Fruit fly (Drosophila melanogaster) whole organism, embryonic: Measurements from ENCODE around the gene mia.

ENCODE experiments used
- CG10431 ChIP-seq: fragments of 200-800 bp; sonication (Bioruptor generic); optimal IDR thresholded peaks from 3 replicates; lab custom pipeline; 2018; ENCODE audit warnings: missing biosample characterization, mild to moderate bottlenecking, missing genetic modification characterization
- CG11560 ChIP-seq: fragments of 200-800 bp; sonication (Bioruptor generic); IDR thresholded peaks from 3 replicates; pipeline ENCODE4 v1.3.6; 2022; ENCODE audit warnings: missing biosample characterization, missing genetic modification characterization
- CG11696 ChIP-seq: fragments of 200-800 bp; sonication (Bioruptor generic); IDR thresholded peaks from 2 replicates; pipeline ENCODE4 v1.3.6; 2022; ENCODE audit warnings: missing biosample characterization, missing genetic modification characterization
- CG12659 ChIP-seq: fragments of 200-800 bp; sonication (Bioruptor generic); optimal IDR thresholded peaks from 3 replicates; lab custom pipeline; 2017; ENCODE audit warnings: mild to moderate bottlenecking, missing biosample characterization, missing genetic modification reagents, missing genetic modification characterization
- CG13296 ChIP-seq: fragments of 200-800 bp; sonication (Bioruptor generic); optimal IDR thresholded peaks from 3 replicates; lab custom pipeline; 2018; ENCODE audit warnings: missing biosample characterization, mild to moderate bottlenecking, missing genetic modification characterization
- CG13894 ChIP-seq: fragments of 200-800 bp; sonication (Bioruptor generic); optimal IDR thresholded peaks from 3 replicates; lab custom pipeline; 2018; ENCODE audit warnings: missing biosample characterization, mild to moderate bottlenecking, missing genetic modification characterization, moderate library complexity
- CG17829 ChIP-seq: fragments of 200-800 bp; optimal IDR thresholded peaks from 2 replicates; lab custom pipeline; 2019; ENCODE audit warnings: missing biosample characterization, mild to moderate bottlenecking, missing genetic modification characterization, moderate library complexity
- CG18599 ChIP-seq: fragments of 200-800 bp; sonication (Bioruptor generic); optimal IDR thresholded peaks from 3 replicates; lab custom pipeline; 2017; ENCODE audit warnings: missing biosample characterization, missing genetic modification characterization, mild to moderate bottlenecking, moderate library complexity, missing genetic modification reagents
- CG3847 ChIP-seq: fragments of 200-800 bp; sonication (Bioruptor generic); IDR thresholded peaks from 2 replicates; pipeline ENCODE4 v1.3.6; 2022; ENCODE audit warnings: missing biosample characterization, missing genetic modification characterization
- CG4707 ChIP-seq: fragments of 200-800 bp; sonication (Bioruptor generic); optimal IDR thresholded peaks from 2 replicates; lab custom pipeline; 2018; ENCODE audit warnings: missing biosample characterization, mild to moderate bottlenecking, missing genetic modification characterization, moderate library complexity
- CG7987 ChIP-seq: fragments of 200-800 bp; sonication (Bioruptor generic); optimal IDR thresholded peaks from 2 replicates; lab custom pipeline; 2018; ENCODE audit warnings: missing biosample characterization, mild to moderate bottlenecking, missing genetic modification characterization, moderate library complexity
- CHES-1-like ChIP-seq: fragments of 200-800 bp; sonication (Bioruptor generic); optimal IDR thresholded peaks from 2 replicates; lab custom pipeline; 2016; ENCODE audit warnings: missing biosample characterization, missing genetic modification characterization
- D ChIP-seq, 2 experiments: fragments of 200-800 bp in 1 of 2; fragments of >200 bp in 1 of 2; sonication (Bioruptor generic) in 1 of 2; optimal IDR thresholded peaks; 2 replicates in 1 of 2; 3 replicates in 1 of 2; lab custom pipeline; 2017; ENCODE audit warnings: mild to moderate bottlenecking in 1 of 2, missing biosample characterization in 1 of 2, missing genetic modification characterization in 1 of 2, missing genetic modification reagents in 1 of 2
- D19B ChIP-seq: fragments of 200-800 bp; sonication (Bioruptor generic); optimal IDR thresholded peaks from 2 replicates; lab custom pipeline; 2017; ENCODE audit warnings: missing biosample characterization, mild to moderate bottlenecking, missing genetic modification characterization
- Fer3 ChIP-seq: fragments of 200-800 bp; sonication (Bioruptor generic); optimal IDR thresholded peaks from 2 replicates; lab custom pipeline; 2018; ENCODE audit warnings: missing biosample characterization, mild to moderate bottlenecking, missing genetic modification characterization, moderate library complexity
- HLHmδ ChIP-seq: fragments of 200-800 bp; sonication (Bioruptor generic); optimal IDR thresholded peaks from 2 replicates; lab custom pipeline; 2018; ENCODE audit warnings: missing biosample characterization, mild to moderate bottlenecking, missing genetic modification characterization, moderate library complexity
- HmgZ ChIP-seq: fragments of 200-800 bp; sonication (Bioruptor generic); optimal IDR thresholded peaks from 2 replicates; lab custom pipeline; 2018; ENCODE audit warnings: missing biosample characterization, mild to moderate bottlenecking, missing genetic modification characterization
- Hr78 ChIP-seq, 2 experiments: fragments of 200-800 bp in 1 of 2; fragments of >200 bp in 1 of 2; sonication (Bioruptor generic) in 1 of 2; optimal IDR thresholded peaks; 2 replicates each; lab custom pipeline; 2017 to 2019; ENCODE audit warnings: missing biosample characterization in 2 of 2, missing genetic modification characterization in 2 of 2, mild to moderate bottlenecking in 1 of 2, moderate library complexity in 1 of 2
- MESR4 ChIP-seq: fragments of 200-800 bp; sonication (Bioruptor generic); optimal IDR thresholded peaks from 2 replicates; lab custom pipeline; 2018; ENCODE audit warnings: missing biosample characterization, mild to moderate bottlenecking, missing genetic modification characterization, moderate library complexity
- MTF-1 ChIP-seq: fragments of 200-800 bp; sonication (Bioruptor generic); optimal IDR thresholded peaks from 2 replicates; lab custom pipeline; 2018; ENCODE audit warnings: missing biosample characterization, mild to moderate bottlenecking, missing genetic modification characterization, borderline replicate concordance
- Med ChIP-seq: fragments of 200-800 bp; sonication (Bioruptor generic); peaks from one replicate; lab custom pipeline; 2016; ENCODE audit warnings: missing biosample characterization, missing genetic modification characterization, mild to moderate bottlenecking, inconsistent platforms, moderate library complexity
- Myb ChIP-seq: fragments of 200-800 bp; sonication (Bioruptor generic); optimal IDR thresholded peaks from 2 replicates; lab custom pipeline; 2016; ENCODE audit warnings: missing biosample characterization, missing genetic modification characterization
- Nf-YB ChIP-seq: fragments of 200-800 bp; sonication (Bioruptor generic); optimal IDR thresholded peaks from 3 replicates; lab custom pipeline; 2019; ENCODE audit warnings: missing biosample characterization, mild to moderate bottlenecking, missing genetic modification characterization, moderate library complexity
- Nf-YC ChIP-seq: fragments of 200-800 bp; optimal IDR thresholded peaks from 3 replicates; lab custom pipeline; 2019; ENCODE audit warnings: missing biosample characterization, mild to moderate bottlenecking, missing genetic modification characterization, moderate library complexity
- NfI ChIP-seq: fragments of 200-800 bp; sonication (Bioruptor generic); optimal IDR thresholded peaks from 3 replicates; lab custom pipeline; 2018; ENCODE audit warnings: missing biosample characterization, mild to moderate bottlenecking, missing genetic modification characterization, moderate library complexity
- Optix ChIP-seq: fragments of 200-800 bp; sonication (Bioruptor generic); IDR thresholded peaks from 3 replicates; pipeline ENCODE4 v1.3.6; 2022; ENCODE audit warnings: missing biosample characterization, missing genetic modification characterization
- Stat92E ChIP-seq, 3 experiments: fragments of >200 bp in 2 of 3; fragments of 200-800 bp in 1 of 3; sonication (Bioruptor generic) in 1 of 3; optimal IDR thresholded peaks; 2 replicates each; lab custom pipeline; 2017 to 2019; ENCODE audit warnings: missing biosample characterization in 3 of 3, missing genetic modification characterization in 3 of 3, mild to moderate bottlenecking in 1 of 3, moderate library complexity in 1 of 3
- Tbp ChIP-seq: fragments of >200 bp; optimal IDR thresholded peaks from 2 replicates; lab custom pipeline; 2018; ENCODE audit warnings: missing biosample characterization, missing genetic modification characterization
- Xbp1 ChIP-seq: fragments of 200-800 bp; sonication (Bioruptor generic); optimal IDR thresholded peaks from 3 replicates; lab custom pipeline; 2016; ENCODE audit warnings: missing biosample characterization, mild to moderate bottlenecking, missing genetic modification characterization
- bbx ChIP-seq: fragments of 200-800 bp; sonication (Bioruptor generic); IDR thresholded peaks from 2 replicates; pipeline ENCODE4 v1.3.6; 2022; ENCODE audit warnings: missing biosample characterization, missing genetic modification characterization; ENCODE audit not compliant: partially characterized antibody
- bigmax ChIP-seq: fragments of 200-800 bp; sonication (Bioruptor generic); optimal IDR thresholded peaks from 2 replicates; lab custom pipeline; 2018; ENCODE audit warnings: missing biosample characterization, mild to moderate bottlenecking, missing genetic modification characterization
- cg ChIP-seq: fragments of 200-800 bp; sonication (Bioruptor generic); optimal IDR thresholded peaks from 3 replicates; lab custom pipeline; 2019; ENCODE audit warnings: missing biosample characterization, mild to moderate bottlenecking, missing genetic modification characterization, moderate library complexity
- corto ChIP-seq: fragments of 200-800 bp; sonication (Bioruptor generic); optimal IDR thresholded peaks from 2 replicates; lab custom pipeline; 2016; ENCODE audit warnings: missing biosample characterization, mild to moderate bottlenecking, missing genetic modification characterization, moderate library complexity
- crol ChIP-seq: fragments of 200-800 bp; sonication (Bioruptor generic); IDR thresholded peaks from 2 replicates; pipeline ENCODE4 v1.3.6; 2022; ENCODE audit warnings: missing biosample characterization, missing genetic modification characterization
- cwo ChIP-seq: fragments of 200-800 bp; sonication (Bioruptor generic); optimal IDR thresholded peaks from 3 replicates; lab custom pipeline; 2017; ENCODE audit warnings: missing biosample characterization, missing genetic modification characterization, mild to moderate bottlenecking, moderate library complexity, missing genetic modification reagents
- fd3F ChIP-seq: fragments of 200-800 bp; sonication (Bioruptor generic); optimal IDR thresholded peaks from 2 replicates; lab custom pipeline; 2018; ENCODE audit warnings: missing biosample characterization, mild to moderate bottlenecking, missing genetic modification characterization, moderate library complexity
- fru ChIP-seq: fragments of >200 bp; optimal IDR thresholded peaks from 2 replicates; lab custom pipeline; 2017
- ftz-f1 ChIP-seq: fragments of 200-800 bp; sonication (Bioruptor generic); optimal IDR thresholded peaks from 2 replicates; lab custom pipeline; 2016; ENCODE audit warnings: missing biosample characterization, missing genetic modification characterization
- ham ChIP-seq: fragments of 200-800 bp; sonication (Bioruptor generic); IDR thresholded peaks from 2 replicates; pipeline ENCODE4 v1.3.6; 2022; ENCODE audit warnings: missing biosample characterization, missing genetic modification characterization
- jumu ChIP-seq: fragments of 200-800 bp; sonication (Bioruptor generic); optimal IDR thresholded peaks from 3 replicates; lab custom pipeline; 2016; ENCODE audit warnings: missing biosample characterization, missing genetic modification characterization
- lilli ChIP-seq: fragments of 200-800 bp; sonication (Bioruptor generic); optimal IDR thresholded peaks from 3 replicates; lab custom pipeline; 2016; ENCODE audit warnings: missing biosample characterization, missing genetic modification characterization
- nerfin-1 ChIP-seq: fragments of 200-800 bp; sonication (Bioruptor generic); optimal IDR thresholded peaks from 3 replicates; lab custom pipeline; 2019; ENCODE audit warnings: missing biosample characterization, mild to moderate bottlenecking, missing genetic modification characterization, moderate library complexity
- odd ChIP-seq: fragments of 200-800 bp; sonication (Bioruptor generic); optimal IDR thresholded peaks from 2 replicates; lab custom pipeline; 2017; ENCODE audit warnings: missing biosample characterization, mild to moderate bottlenecking, missing genetic modification characterization
- pb ChIP-seq: fragments of 200-800 bp; sonication (Bioruptor generic); optimal IDR thresholded peaks from 3 replicates; lab custom pipeline; 2016; ENCODE audit warnings: missing biosample characterization, missing genetic modification characterization
- phol ChIP-seq: fragments of 200-800 bp; sonication (Bioruptor generic); optimal IDR thresholded peaks from 3 replicates; lab custom pipeline; 2018; ENCODE audit warnings: missing biosample characterization, mild to moderate bottlenecking, missing genetic modification characterization, moderate library complexity
- sqz ChIP-seq: fragments of 200-800 bp; sonication (Bioruptor generic); optimal IDR thresholded peaks from 3 replicates; lab custom pipeline; 2018; ENCODE audit warnings: missing biosample characterization, mild to moderate bottlenecking, missing genetic modification characterization
- twi ChIP-seq: fragments of 200-800 bp; optimal IDR thresholded peaks from 2 replicates; lab custom pipeline; 2019; ENCODE audit warnings: missing biosample characterization, mild to moderate bottlenecking, missing genetic modification characterization, moderate library complexity
- vvl ChIP-seq: fragments of 200-800 bp; sonication (Bioruptor generic); IDR thresholded peaks from 2 replicates; pipeline ENCODE4 v1.3.6; 2022; ENCODE audit warnings: missing biosample characterization, missing genetic modification characterization

mia gene

DNA sequence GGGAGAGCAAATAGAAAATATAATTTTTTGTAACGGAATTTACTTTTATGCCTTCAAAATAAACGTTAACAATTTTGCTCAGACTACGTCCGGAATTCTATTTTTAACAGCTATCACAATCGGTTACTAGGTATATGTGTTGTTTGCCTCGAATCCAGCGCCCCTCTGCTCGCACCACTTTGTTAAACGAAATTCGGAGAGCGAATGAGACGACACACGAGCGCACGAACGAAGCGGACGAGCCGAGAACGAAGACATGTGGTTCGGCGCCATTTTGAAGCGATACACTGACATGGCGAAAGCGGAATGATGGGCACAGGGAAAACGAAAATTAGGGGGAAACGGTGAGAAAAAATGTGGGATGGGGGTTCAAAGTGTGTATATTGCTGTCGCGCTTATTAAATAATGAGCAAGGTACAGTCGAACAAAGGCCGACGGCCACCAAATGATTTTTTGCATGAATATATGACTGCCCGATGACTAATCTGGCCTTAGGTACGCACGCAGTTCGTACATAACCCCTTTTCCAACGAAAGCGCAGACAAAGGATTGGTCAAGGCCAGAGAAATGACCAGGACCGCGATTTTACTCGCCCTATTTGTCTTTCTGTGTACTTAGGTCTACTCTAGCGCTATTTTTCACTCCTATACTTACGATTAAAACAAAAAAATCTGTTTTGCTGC is 49.5 kb upstream of the mia start (continued):
- peak; percentile 21 for TF ChIP-seq odd (GFP tag; lab: Kevin White, UChicago)
- peak; percentile 1 for TF ChIP-seq Xbp1
- peak in 1 of 3 experiments; percentile 17 for TF ChIP-seq Stat92E (GFP tag; optimal IDR thresholded peaks at IDR 0.05; lab: Kevin White, UChicago)
- no peak for TF ChIP-seq Myb (GFP tag; lab: Kevin White, UChicago)
- no peak for TF ChIP-seq ham (GFP tag; lab: Robert Waterston, UW)
- peak; percentile 32 for TF ChIP-seq HmgZ (tag; lab: Kevin White, UChicago)
- TF ChIP-seq CG11696 (GFP tag; lab: Robert Waterston, UW) = no peak
- TF ChIP-seq sqz = peak; percentile 25
- TF ChIP-seq HLHmδ (GFP tag; lab: Kevin White, UChicago) = peak; percentile 89
- TF ChIP-seq CG17829 = peak; percentile 63
- TF ChIP-seq MESR4 (GFP tag; lab: Kevin White, UChicago) = peak; percentile 95
- TF ChIP-seq D19B (GFP tag; lab: Kevin White, UChicago) = no peak
- TF ChIP-seq CG18599 = peak; percentile 39
- TF ChIP-seq CG11560 (tag; lab: Robert Waterston, UW) = no peak
- peak; percentile 5 for TF ChIP-seq pb (GFP tag; lab: Kevin White, UChicago)
- no peak for TF ChIP-seq bbx (GFP tag; lab: Robert Waterston, UW)
- peak; percentile 77 for TF ChIP-seq CG13894 (tag; lab: Kevin White, UChicago)
- peak; percentile 7 for TF ChIP-seq CG4707 (GFP tag; lab: Kevin White, UChicago)
- no peak for TF ChIP-seq crol (GFP tag; lab: Robert Waterston, UW)
- peak; percentile 21 for TF ChIP-seq MTF-1
- peak; percentile 33 for TF ChIP-seq CG13296 (GFP tag; lab: Kevin White, UChicago)
- peak; percentile 42 for TF ChIP-seq twi (tag; lab: Kevin White, UChicago)
- peak; percentile 18 for TF ChIP-seq Fer3 (tag; lab: Kevin White, UChicago)
- TF ChIP-seq Hr78 (GFP tag; optimal IDR thresholded peaks at IDR 0.05; lab: Kevin White, UChicago) = peak in 1 of 2 experiments; percentile 52
- TF ChIP-seq fd3F (GFP tag; lab: Kevin White, UChicago) = no peak
- peak; percentile 48 for TF ChIP-seq cwo (GFP tag; lab: Kevin White, UChicago)
- TF ChIP-seq D (optimal IDR thresholded peaks at IDR 0.05; lab: Kevin White, UChicago) = peak; percentile 65
- TF ChIP-seq D (GFP tag; optimal IDR thresholded peaks at IDR 0.05; lab: Kevin White, UChicago) = no peak
- TF ChIP-seq fru (lab: Kevin White, UChicago) = no peak
- TF ChIP-seq jumu = peak; percentile 9
- TF ChIP-seq ftz-f1 (GFP tag; lab: Kevin White, UChicago) = peak; percentile 78
- TF ChIP-seq phol (tag; lab: Kevin White, UChicago) = peak; percentile 99
- no peak for TF ChIP-seq vvl (GFP tag; lab: Robert Waterston, UW)
- TF ChIP-seq corto (GFP tag; lab: Kevin White, UChicago) = peak; percentile 55
- TF ChIP-seq CG12659 (GFP tag; lab: Kevin White, UChicago) = peak; percentile 16
- TF ChIP-seq CHES-1-like (GFP tag; lab: Kevin White, UChicago) = peak; percentile 1
- TF ChIP-seq Nf-YC (tag; lab: Kevin White, UChicago) = peak; percentile 53
- peak; percentile 1 for TF ChIP-seq Nf-YB
- peak; percentile 60 for TF ChIP-seq CG7987 (GFP tag; lab: Kevin White, UChicago)
- peak; percentile 47 for TF ChIP-seq cg
- TF ChIP-seq bigmax (GFP tag; lab: Kevin White, UChicago) = peak; percentile 94
- peak; percentile 78 for TF ChIP-seq nerfin-1 (tag; lab: Kevin White, UChicago)
- peak; percentile 25 for TF ChIP-seq lilli (GFP tag; lab: Kevin White, UChicago)
- TF ChIP-seq Tbp = peak; percentile 82
- TF ChIP-seq CG3847 (GFP tag; lab: Robert Waterston, UW) = no peak
- TF ChIP-seq CG10431 (GFP tag; lab: Kevin White, UChicago) = peak; percentile 89
- no peak for TF ChIP-seq Optix (GFP tag; lab: Robert Waterston, UW)
- TF ChIP-seq NfI (GFP tag; lab: Kevin White, UChicago) = peak; percentile 13
- TF ChIP-seq Med (GFP tag; lab: Kevin White, UChicago) = peak; percentile 84
